Fruit fly (Drosophila melanogaster): ENCODE data around the gene GckIII.

The GckIII gene

DNA sequence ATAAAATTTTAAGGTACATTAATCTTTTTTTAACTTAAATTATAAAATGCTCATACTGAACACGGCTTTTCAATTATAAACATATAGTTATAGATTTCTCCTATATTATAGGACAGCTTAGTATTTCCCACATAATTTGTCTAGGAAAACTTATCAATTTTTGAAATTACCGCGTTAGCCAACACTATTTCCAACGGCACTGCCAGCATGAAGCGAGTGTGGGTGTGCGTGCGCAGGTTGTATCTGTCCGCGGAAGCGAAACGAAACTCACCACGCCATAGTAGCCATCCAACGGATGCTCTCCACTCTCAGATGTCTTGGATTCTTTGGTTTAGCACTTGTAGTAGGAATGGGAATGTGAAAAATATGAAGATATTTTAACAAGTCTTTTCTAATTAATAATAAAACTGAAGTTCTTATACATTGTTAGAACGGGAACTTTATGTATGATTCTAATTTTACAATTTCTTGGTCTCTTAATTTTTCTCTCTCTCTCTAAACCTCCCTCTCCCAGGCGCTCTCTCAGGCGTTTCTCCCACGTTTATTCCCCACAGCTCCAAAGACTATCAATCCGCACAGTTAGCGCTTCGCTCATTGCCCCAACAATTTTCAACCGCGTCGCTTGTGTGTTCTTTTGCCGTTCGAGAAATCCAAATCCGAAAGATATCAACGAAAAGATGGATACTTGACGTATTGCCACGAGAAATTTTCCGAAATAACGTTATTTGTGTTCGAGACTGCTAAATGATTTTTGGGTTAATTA lies 31.7 kb upstream of the GckIII start, which contains the start of gene Dad (continued):
- TF ChIP-seq gem (tag; optimal IDR thresholded peaks at IDR 0.05): peak; percentile 1
- no peak for TF ChIP-seq MBD-R2 (GFP tag; IDR thresholded peaks at IDR 0.05)
- no peak for TF ChIP-seq fd102C (GFP tag; optimal IDR thresholded peaks at IDR 0.05)
- TF ChIP-seq ken (GFP tag; IDR thresholded peaks at IDR 0.05): no peak
- TF ChIP-seq kay (GFP tag; optimal IDR thresholded peaks at IDR 0.05): no peak
- TF ChIP-seq esg (GFP tag; conservative IDR thresholded peaks at IDR 0.05): no peak
- no peak for TF ChIP-seq pnt (GFP tag; optimal IDR thresholded peaks at IDR 0.05)
- no peak for TF ChIP-seq C15 (GFP tag; IDR thresholded peaks at IDR 0.05)
- TF ChIP-seq CG9215 (GFP tag; IDR thresholded peaks at IDR 0.05): peak; percentile 98
- TF ChIP-seq dati (GFP tag; IDR thresholded peaks at IDR 0.05): no peak
- TF ChIP-seq sqz (GFP tag; optimal IDR thresholded peaks at IDR 0.05): peak; percentile 34
- no peak for TF ChIP-seq ems (GFP tag; optimal IDR thresholded peaks at IDR 0.05)
- TF ChIP-seq pan (optimal IDR thresholded peaks at IDR 0.05): no peak
- TF ChIP-seq pan (GFP tag; optimal IDR thresholded peaks at IDR 0.05 in 1 of 2, IDR thresholded peaks at IDR 0.05 in 1 of 2): no peak
- no peak for TF ChIP-seq wor (GFP tag; IDR thresholded peaks at IDR 0.05)
- TF ChIP-seq CG30020 (tag; optimal IDR thresholded peaks at IDR 0.05): no peak
- no peak for TF ChIP-seq ac (GFP tag; optimal IDR thresholded peaks at IDR 0.05)
- TF ChIP-seq trem (tag; optimal IDR thresholded peaks at IDR 0.05): no peak
- TF ChIP-seq vvl (GFP tag; IDR thresholded peaks at IDR 0.05): peak; percentile 25; the same call in 1 of the 2 replicates
- no peak for TF ChIP-seq gsb (GFP tag; IDR thresholded peaks at IDR 0.05)
- no peak for TF ChIP-seq tll (GFP tag; optimal IDR thresholded peaks at IDR 0.05)
- no peak for TF ChIP-seq cad (GFP tag; optimal IDR thresholded peaks at IDR 0.05)
- no peak for TF ChIP-seq CG8388 (GFP tag; optimal IDR thresholded peaks at IDR 0.05)
- peak; percentile 2 for TF ChIP-seq CG13424 (tag; optimal IDR thresholded peaks at IDR 0.05)
- TF ChIP-seq eyg (GFP tag; optimal IDR thresholded peaks at IDR 0.05): no peak
- TF ChIP-seq Drgx (GFP tag; IDR thresholded peaks at IDR 0.05): no peak
- no peak for TF ChIP-seq pita (GFP tag; optimal IDR thresholded peaks at IDR 0.05)
- no peak for TF ChIP-seq CG1832 (GFP tag; optimal IDR thresholded peaks at IDR 0.05)
- 0 out of 2 replicates have a peak, but pooled peaks have one; percentile 8 for TF ChIP-seq HLH3B (GFP tag; IDR thresholded peaks at IDR 0.05)
- peak; percentile 10 for TF ChIP-seq CG2202 (tag; optimal IDR thresholded peaks at IDR 0.05)
- peak; percentile 36 for TF ChIP-seq caup (GFP tag; optimal IDR thresholded peaks at IDR 0.05; ENCODE audit: severe bottlenecking)
- no peak for TF ChIP-seq CG6175 (GFP tag; IDR thresholded peaks at IDR 0.05)
- TF ChIP-seq pfk (GFP tag; optimal IDR thresholded peaks at IDR 0.05): peak; percentile 43
- TF ChIP-seq phol (tag; optimal IDR thresholded peaks at IDR 0.05): no peak
- TF ChIP-seq Optix (GFP tag; IDR thresholded peaks at IDR 0.05): no peak
- no peak for TF ChIP-seq CG11093 (GFP tag; IDR thresholded peaks at IDR 0.05)
- TF ChIP-seq az2 (GFP tag; optimal IDR thresholded peaks at IDR 0.05): no peak
- TF ChIP-seq CG7987 (GFP tag; optimal IDR thresholded peaks at IDR 0.05): peak; percentile 67
- TF ChIP-seq oc (tag; optimal IDR thresholded peaks at IDR 0.05): no peak
- no peak for TF ChIP-seq btn (GFP tag; optimal IDR thresholded peaks at IDR 0.05)
- 0 out of 4 replicates have a peak, but pooled peaks have one; percentile 25 for TF ChIP-seq chinmo (GFP tag; IDR thresholded peaks at IDR 0.05; ENCODE audit: partially characterized antibody)
- TF ChIP-seq Fer2 (tag; optimal IDR thresholded peaks at IDR 0.05): no peak
- TF ChIP-seq onecut (GFP tag; IDR thresholded peaks at IDR 0.05): no peak
- no peak for TF ChIP-seq CG6689 (GFP tag; IDR thresholded peaks at IDR 0.05)
- TF ChIP-seq CG7839 (tag; optimal IDR thresholded peaks at IDR 0.05): no peak
- no peak for TF ChIP-seq Gsc (GFP tag; IDR thresholded peaks at IDR 0.05)
- TF ChIP-seq cwo (GFP tag; optimal IDR thresholded peaks at IDR 0.05): no peak
- peak; percentile 29 for TF ChIP-seq CG13296 (GFP tag; optimal IDR thresholded peaks at IDR 0.05)
- no peak for TF ChIP-seq CG18619 (GFP tag; optimal IDR thresholded peaks at IDR 0.05)
- peak; percentile 25 for TF ChIP-seq CG2678 (tag; optimal IDR thresholded peaks at IDR 0.05)
